Worm (Caenorhabditis elegans) whole organism, L3 larva: ENCODE data around the gene fbxa-63.
A peak's percentile ranks its signal among the peaks of the same experiment; 100 is the strongest.

Source experiments
- R02D3.7 ChIP-seq: fragments of 150-350 bp; optimal IDR thresholded peaks from 2 replicates; lab custom pipeline; 2014; ENCODE audit warnings: missing biosample characterization, missing genetic modification characterization
- aly-2 ChIP-seq: fragments of 150-350 bp; optimal IDR thresholded peaks from 2 replicates; lab custom pipeline; 2014; ENCODE audit warnings: missing biosample characterization, missing genetic modification characterization
- ama-1 ChIP-seq: fragments of 150-350 bp; optimal IDR thresholded peaks from 2 replicates; lab custom pipeline; 2018
- ceh-28 ChIP-seq: fragments of 150-350 bp; optimal IDR thresholded peaks from 2 replicates; lab custom pipeline; 2014; ENCODE audit warnings: missing biosample characterization, missing genetic modification reagents, missing genetic modification characterization
- ceh-82 ChIP-seq: fragments of 150-350 bp; optimal IDR thresholded peaks from 2 replicates; lab custom pipeline; 2014; ENCODE audit warnings: missing biosample characterization, missing genetic modification characterization
- ceh-9 ChIP-seq: sonication (generic microtip); optimal IDR thresholded peaks from 2 replicates; lab custom pipeline; 2018; ENCODE audit warnings: missing biosample characterization, missing genetic modification characterization
- daf-12 ChIP-seq: fragments of 150-350 bp; optimal IDR thresholded peaks from 2 replicates; lab custom pipeline; 2014; ENCODE audit warnings: missing biosample characterization, missing genetic modification reagents, missing genetic modification characterization
- egl-5 ChIP-seq: fragments of 150-350 bp; optimal IDR thresholded peaks from 2 replicates; lab custom pipeline; 2017; ENCODE audit warnings: missing biosample characterization, missing genetic modification reagents, missing genetic modification characterization, inconsistent platforms
- elt-1 ChIP-seq: fragments of 150-350 bp; optimal IDR thresholded peaks from 2 replicates; lab custom pipeline; 2014; ENCODE audit warnings: missing biosample characterization, missing genetic modification characterization
- elt-2 ChIP-seq: sonication (generic microtip); optimal IDR thresholded peaks from 2 replicates; lab custom pipeline; 2016; ENCODE audit warnings: missing genetic modification reagents, mild to moderate bottlenecking, missing genetic modification characterization, missing compliant biosample characterization
- elt-3 ChIP-seq, 3 experiments: fragments of 150-350 bp in 1 of 3; sonication (generic microtip) in 2 of 3; optimal IDR thresholded peaks; 2 replicates in 2 of 3; 4 replicates in 1 of 3; lab custom pipeline; 2014 to 2017; ENCODE audit warnings: missing biosample characterization in 3 of 3, missing genetic modification characterization in 3 of 3
- eor-1 ChIP-seq, 2 experiments: fragments of 150-350 bp; optimal IDR thresholded peaks; 2 replicates each; lab custom pipeline; 2014 to 2018; ENCODE audit warnings: missing biosample characterization in 2 of 2, missing genetic modification characterization in 2 of 2
- fkh-2 ChIP-seq: fragments of 150-350 bp; optimal IDR thresholded peaks from 2 replicates; lab custom pipeline; 2014; ENCODE audit warnings: missing biosample characterization, missing genetic modification reagents, missing genetic modification characterization
- jun-1 ChIP-seq: fragments of 150-350 bp; optimal IDR thresholded peaks from 2 replicates; lab custom pipeline; 2014; ENCODE audit warnings: missing biosample characterization, missing genetic modification reagents, missing genetic modification characterization
- lin-15B ChIP-seq: fragments of 150-350 bp; optimal IDR thresholded peaks from 2 replicates; lab custom pipeline; 2014; ENCODE audit warnings: missing biosample characterization, missing genetic modification characterization
- lin-39 ChIP-seq: fragments of 150-350 bp; optimal IDR thresholded peaks from 2 replicates; lab custom pipeline; 2018; ENCODE audit warnings: missing biosample characterization, missing genetic modification reagents, missing genetic modification characterization
- lsy-12 ChIP-seq: sonication (generic microtip); optimal IDR thresholded peaks from 2 replicates; lab custom pipeline; 2016; ENCODE audit warnings: mild to moderate bottlenecking, missing genetic modification characterization, missing compliant biosample characterization
- nfya-1 ChIP-seq: sonication (generic microtip); optimal IDR thresholded peaks from 2 replicates; lab custom pipeline; 2017; ENCODE audit warnings: missing genetic modification characterization, mild to moderate bottlenecking, missing compliant biosample characterization, antibody characterized with exemption, moderate library complexity; ENCODE audit not compliant: insufficient read depth
- nhr-12 ChIP-seq: fragments of 150-350 bp; optimal IDR thresholded peaks from 2 replicates; lab custom pipeline; 2014; ENCODE audit warnings: missing biosample characterization, missing genetic modification characterization
- nhr-23 ChIP-seq: fragments of 150-350 bp; optimal IDR thresholded peaks from 2 replicates; lab custom pipeline; 2014; ENCODE audit warnings: missing biosample characterization, missing genetic modification reagents, missing genetic modification characterization
- nhr-237 ChIP-seq: fragments of 150-350 bp; optimal IDR thresholded peaks from 2 replicates; lab custom pipeline; 2014; ENCODE audit warnings: missing biosample characterization, missing genetic modification characterization
- nhr-25 ChIP-seq: sonication (generic microtip); optimal IDR thresholded peaks from 2 replicates; lab custom pipeline; 2017; ENCODE audit warnings: missing biosample characterization, missing genetic modification characterization
- nhr-28 ChIP-seq: fragments of 150-350 bp; optimal IDR thresholded peaks from 2 replicates; lab custom pipeline; 2014; ENCODE audit warnings: missing biosample characterization, missing genetic modification characterization
- nhr-43 ChIP-seq: sonication (generic microtip); optimal IDR thresholded peaks from 2 replicates; lab custom pipeline; 2016; ENCODE audit warnings: mild to moderate bottlenecking, missing genetic modification characterization, missing compliant biosample characterization; ENCODE audit not compliant: poor library complexity, severe bottlenecking
- nhr-76 ChIP-seq: fragments of 150-350 bp; sonication (generic microtip); optimal IDR thresholded peaks from 5 replicates; lab custom pipeline; 2014; ENCODE audit warnings: missing biosample characterization, missing genetic modification characterization
- pha-4 ChIP-seq: fragments of 150-350 bp; optimal IDR thresholded peaks from 2 replicates; lab custom pipeline; 2014; ENCODE audit warnings: missing biosample characterization, missing genetic modification reagents, missing genetic modification characterization
- pqm-1 ChIP-seq: fragments of 150-350 bp; optimal IDR thresholded peaks from 2 replicates; lab custom pipeline; 2017; ENCODE audit warnings: missing biosample characterization, missing genetic modification characterization, inconsistent platforms
- snpc-4 ChIP-seq: fragments of 150-350 bp; optimal IDR thresholded peaks from 2 replicates; lab custom pipeline; 2014; ENCODE audit warnings: missing biosample characterization, missing genetic modification characterization
- ztf-11 ChIP-seq: fragments of 150-350 bp; optimal IDR thresholded peaks from 2 replicates; lab custom pipeline; 2014; ENCODE audit warnings: missing biosample characterization, missing genetic modification characterization
- ztf-4 ChIP-seq: fragments of 150-350 bp; optimal IDR thresholded peaks from 2 replicates; lab custom pipeline; 2014; ENCODE audit warnings: missing biosample characterization, missing genetic modification characterization

Gene fbxa-63

DNA sequence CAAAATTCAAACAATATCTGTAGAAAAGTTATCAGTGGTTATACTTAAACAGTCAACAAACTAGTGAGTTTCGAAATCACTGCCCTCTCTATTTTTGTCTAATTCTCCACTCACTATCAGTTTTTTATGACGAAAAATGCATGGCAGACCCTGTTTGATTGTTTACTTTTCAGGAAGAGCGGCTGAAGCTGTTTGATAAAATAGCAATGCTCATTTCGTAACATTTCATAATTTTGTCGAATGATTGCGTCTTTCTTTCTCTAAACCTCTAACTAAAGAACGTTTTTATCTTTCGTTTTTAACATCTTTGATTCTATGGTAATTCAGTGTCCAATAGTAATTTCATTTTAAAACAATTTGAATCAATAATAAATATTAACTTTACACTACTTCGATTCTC is 35.9 kb downstream of the fbxa-63 start (continued):
- TF ChIP-seq ztf-4 (tag; lab: Kevin White, UChicago) (no peak), nhr-12 (tag; lab: Kevin White, UChicago) (no peak), lsy-12 (tag; lab: Kevin White, UChicago) (no peak), nhr-23 (tag; lab: Kevin White, UChicago) (no peak), eor-1 (tag; optimal IDR thresholded peaks at IDR 0.05; lab: Kevin White, UChicago) (no peak), aly-2 (tag; lab: Kevin White, UChicago) (no peak)

DNA sequence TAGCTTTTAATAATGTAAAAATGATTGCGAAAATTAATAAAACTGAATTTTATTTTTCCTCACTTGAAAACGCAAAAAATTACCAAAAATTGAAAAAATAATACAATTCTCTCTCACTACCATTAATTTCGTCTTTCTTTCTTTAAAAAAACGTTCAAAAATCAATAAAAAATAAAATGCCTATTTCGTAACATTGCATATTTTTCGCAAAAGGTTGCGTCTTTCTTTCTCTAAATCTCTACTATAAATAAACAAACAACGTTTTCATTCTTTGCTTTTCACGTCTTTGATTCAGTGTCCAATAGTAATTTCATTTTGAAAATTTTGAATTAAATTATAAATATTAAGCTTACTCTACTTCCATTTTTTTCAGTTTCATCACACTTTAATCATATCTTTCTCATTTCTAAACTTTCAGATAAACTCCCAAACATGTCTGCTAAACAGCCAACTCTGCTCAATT is 41.3 kb downstream of the fbxa-63 start, which contains the start of gene fbxa-37:
Gene fbxa-37 (plus strand): TSS at position 413 of the 463 bp plus-strand sequence.
- TF ChIP-seq elt-1: no peak
- TF ChIP-seq nhr-23 (tag; lab: Kevin White, UChicago): no peak
- TF ChIP-seq nfya-1 (tag; lab: Kevin White, UChicago): peak; percentile 27
- TF ChIP-seq ceh-28 (tag; lab: Kevin White, UChicago): peak; percentile 74
- peak; percentile 92 for TF ChIP-seq pha-4 (tag; lab: Kevin White, UChicago)

DNA sequence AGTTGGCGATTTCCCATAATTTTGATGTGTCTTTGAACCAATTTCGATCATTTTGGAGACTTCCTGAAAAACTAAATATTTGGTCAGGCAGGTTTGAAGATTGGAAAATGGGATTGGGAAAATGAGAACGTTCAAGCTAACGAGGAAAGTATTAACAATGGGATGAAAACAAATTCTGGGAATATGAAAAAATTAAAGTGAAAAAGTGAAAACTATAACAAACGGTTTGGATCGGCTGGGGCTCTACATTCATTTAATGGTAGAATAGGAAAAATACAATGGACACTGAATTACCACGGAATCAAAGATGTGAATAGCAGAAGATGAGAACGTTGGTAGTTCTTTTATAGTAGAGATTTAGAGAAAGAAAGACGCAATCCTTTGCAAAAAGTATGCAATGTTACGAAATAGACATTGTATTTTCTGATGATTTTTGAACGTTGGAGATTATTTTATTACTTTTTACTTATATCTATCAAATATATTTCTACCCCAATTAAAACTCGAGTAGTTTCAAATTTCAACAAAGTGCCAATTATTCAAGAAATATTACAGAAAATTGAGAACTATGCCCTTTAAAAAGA is 45.3 kb downstream of the fbxa-63 start, which contains the start of gene fbxa-50:
Gene fbxa-50 (minus strand): TSS at position 51 of the 584 bp plus-strand sequence.
- TF ChIP-seq fkh-2 (tag; lab: Kevin White, UChicago) (no peak), nhr-76 (tag; lab: Kevin White, UChicago) (no peak), egl-5 (tag; lab: Kevin White, UChicago) (no peak)

DNA sequence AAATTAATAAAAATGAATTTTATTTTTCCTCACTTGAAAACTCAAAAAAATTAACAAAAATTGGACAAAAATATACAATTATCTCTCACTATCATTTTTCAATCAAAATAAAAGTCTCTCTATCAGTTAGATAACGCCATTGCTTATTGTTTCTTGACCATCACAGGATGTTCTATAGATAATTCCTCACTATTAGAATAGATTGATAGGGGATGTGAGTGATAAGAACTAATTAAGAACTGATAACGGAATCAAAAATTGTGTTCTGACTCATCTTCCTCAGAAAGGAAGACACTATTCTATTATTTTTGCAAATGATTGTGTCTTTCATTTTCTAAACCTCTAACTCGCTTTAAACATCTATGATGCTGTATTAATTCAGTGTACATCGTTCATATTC is 45.8 kb downstream of the fbxa-63 start:
- TF ChIP-seq fkh-2 (tag; lab: Kevin White, UChicago): no peak
- peak in 1 of 3 experiments; percentile 51 for TF ChIP-seq elt-3 (tag; optimal IDR thresholded peaks at IDR 0.05; lab: Kevin White, UChicago)
- no peak for TF ChIP-seq nhr-43
- TF ChIP-seq jun-1 (tag; lab: Kevin White, UChicago): peak; percentile 31
- no peak for TF ChIP-seq ama-1 (lab: Kevin White, UChicago)
- TF ChIP-seq pqm-1: peak; percentile 87
- TF ChIP-seq elt-2 (tag; lab: Kevin White, UChicago): peak; percentile 75
- TF ChIP-seq nhr-28 (tag; lab: Kevin White, UChicago): no peak

DNA sequence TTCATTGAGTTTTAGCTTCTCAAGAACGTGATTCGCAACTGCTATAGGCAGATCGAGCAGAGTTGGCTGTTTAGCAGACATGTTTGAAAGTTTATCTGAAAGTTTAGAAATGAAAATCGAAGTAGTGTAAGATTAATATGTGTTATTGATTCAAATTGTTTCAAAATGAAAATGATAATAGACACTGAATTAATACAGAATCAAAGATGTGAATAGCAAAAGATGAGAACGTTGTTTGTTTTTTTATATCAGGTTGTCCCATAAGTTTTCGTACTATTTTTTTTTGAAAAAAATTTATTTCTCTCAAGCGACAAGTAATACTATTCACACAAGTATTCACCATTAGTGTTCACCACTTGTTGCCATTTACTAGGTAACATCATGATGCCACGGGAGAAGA is 49.8 kb downstream of the fbxa-63 start, which contains the start of gene fbxa-36:
Gene fbxa-36 (minus strand): TSS at position 101 of the 400 bp plus-strand sequence.
- TF ChIP-seq daf-12 (tag; lab: Kevin White, UChicago): no peak
- TF ChIP-seq aly-2 (tag; lab: Kevin White, UChicago): no peak
- no peak for TF ChIP-seq ceh-28 (tag; lab: Kevin White, UChicago)
- TF ChIP-seq lin-39 (tag; lab: Kevin White, UChicago): no peak
- TF ChIP-seq nhr-76 (tag; lab: Kevin White, UChicago): no peak
- no peak for TF ChIP-seq elt-1
- TF ChIP-seq lin-15B (tag; lab: Kevin White, UChicago): no peak
- no peak for TF ChIP-seq ama-1 (lab: Kevin White, UChicago)
- no peak for TF ChIP-seq nfya-1 (tag; lab: Kevin White, UChicago)
- no peak for TF ChIP-seq R02D3.7 (tag; lab: Kevin White, UChicago)
- no peak for TF ChIP-seq ceh-82 (tag; lab: Kevin White, UChicago)
- TF ChIP-seq snpc-4 (tag; lab: Kevin White, UChicago): no peak
- no peak for TF ChIP-seq lsy-12 (tag; lab: Kevin White, UChicago)
- no peak for TF ChIP-seq elt-3 (tag; optimal IDR thresholded peaks at IDR 0.05; lab: Kevin White, UChicago)
- TF ChIP-seq nhr-237: no peak
- no peak for TF ChIP-seq nhr-25 (tag; lab: Kevin White, UChicago)
- TF ChIP-seq elt-2 (tag; lab: Kevin White, UChicago): no peak
- TF ChIP-seq ceh-9 (tag; lab: Kevin White, UChicago): no peak
- no peak for TF ChIP-seq eor-1 (tag; optimal IDR thresholded peaks at IDR 0.05; lab: Kevin White, UChicago)
- TF ChIP-seq ztf-11 (tag; lab: Kevin White, UChicago): no peak
- TF ChIP-seq, all 47 proteins: peak for 0
